Worm (Caenorhabditis elegans) whole organism, L3 larva: ENCODE results near the gene H12I13.1.

Experiments
- aly-2 ChIP-seq: fragments of 150-350 bp; optimal IDR thresholded peaks from 2 replicates; lab custom pipeline; 2014; ENCODE audit warnings: missing biosample characterization, missing genetic modification characterization
- egl-27 ChIP-seq: sonication (generic microtip); optimal IDR thresholded peaks from 4 replicates; lab custom pipeline; 2017; ENCODE audit warnings: missing biosample characterization, missing genetic modification reagents, missing genetic modification characterization
- elt-2 ChIP-seq: sonication (generic microtip); optimal IDR thresholded peaks from 2 replicates; lab custom pipeline; 2016; ENCODE audit warnings: missing genetic modification reagents, mild to moderate bottlenecking, missing genetic modification characterization, missing compliant biosample characterization
- nhr-77 ChIP-seq: fragments of 150-350 bp; optimal IDR thresholded peaks from 2 replicates; lab custom pipeline; 2014; ENCODE audit warnings: missing biosample characterization, missing genetic modification characterization

DNA sequence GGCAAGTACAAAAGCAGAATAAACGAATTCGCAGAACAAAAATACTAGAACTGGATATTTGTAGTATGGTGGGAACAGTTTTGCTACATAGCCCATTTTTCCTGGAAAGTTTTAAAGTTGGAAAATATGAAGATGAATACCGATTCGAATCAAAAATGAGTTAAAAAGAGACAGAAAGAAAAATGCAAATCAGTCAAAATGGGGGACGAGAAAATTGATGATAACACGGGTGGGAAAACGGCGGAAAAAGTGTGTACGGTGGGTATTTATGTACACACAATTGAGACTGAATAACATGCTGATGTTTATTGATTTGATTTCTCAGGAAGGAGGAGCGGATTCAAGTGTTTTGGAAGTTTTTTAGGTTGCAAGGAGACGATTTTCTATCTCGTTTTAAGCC, 42.1 kb downstream of the H12I13.1 start, which contains the start of gene R12C12.9:
- TF ChIP-seq elt-2 (tag; lab: Kevin White, UChicago) = peak; percentile 29
- TF ChIP-seq nhr-77 (tag; lab: Kevin White, UChicago) = no peak
- TF ChIP-seq aly-2 (tag; lab: Kevin White, UChicago) = no peak
- TF ChIP-seq egl-27 = no peak
